Fruit fly (Drosophila melanogaster) whole organism, embryonic: ENCODE results near the gene hd.

Experiments used
- Ada2b ChIP-seq: fragments of 200-800 bp; sonication (Bioruptor generic); IDR thresholded peaks from 2 replicates; pipeline ENCODE4 v1.3.6; 2022; ENCODE audit warnings: missing biosample characterization, missing genetic modification characterization
- CG10462 ChIP-seq: fragments of 200-800 bp; sonication (Bioruptor generic); optimal IDR thresholded peaks from 2 replicates; lab custom pipeline; 2016; ENCODE audit warnings: missing biosample characterization, missing genetic modification characterization
- CG10565 ChIP-seq: fragments of 200-800 bp; sonication (Bioruptor generic); optimal IDR thresholded peaks from 3 replicates; lab custom pipeline; 2016; ENCODE audit warnings: missing biosample characterization, mild to moderate bottlenecking, missing genetic modification characterization
- CG11093 ChIP-seq: fragments of 200-800 bp; sonication (Bioruptor generic); IDR thresholded peaks from 3 replicates; pipeline ENCODE4 v1.3.6; 2022; ENCODE audit warnings: missing biosample characterization, missing genetic modification characterization
- CG12104 ChIP-seq: fragments of 200-800 bp; sonication (Bioruptor generic); optimal IDR thresholded peaks from 3 replicates; lab custom pipeline; 2016; ENCODE audit warnings: missing biosample characterization, missing genetic modification characterization
- CG12155 ChIP-seq: fragments of 200-800 bp; sonication (Bioruptor generic); optimal IDR thresholded peaks from 3 replicates; lab custom pipeline; 2016; ENCODE audit warnings: missing biosample characterization, missing genetic modification characterization
- CG12659 ChIP-seq: fragments of 200-800 bp; sonication (Bioruptor generic); optimal IDR thresholded peaks from 3 replicates; lab custom pipeline; 2017; ENCODE audit warnings: mild to moderate bottlenecking, missing biosample characterization, missing genetic modification reagents, missing genetic modification characterization
- CG13894 ChIP-seq: fragments of 200-800 bp; sonication (Bioruptor generic); optimal IDR thresholded peaks from 3 replicates; lab custom pipeline; 2018; ENCODE audit warnings: missing biosample characterization, mild to moderate bottlenecking, missing genetic modification characterization, moderate library complexity
- CG14710 ChIP-seq: fragments of 200-800 bp; sonication (Bioruptor generic); optimal IDR thresholded peaks from 3 replicates; lab custom pipeline; 2019; ENCODE audit warnings: missing biosample characterization, mild to moderate bottlenecking, missing genetic modification characterization, moderate library complexity
- CG15269 ChIP-seq: fragments of 200-800 bp; sonication (Bioruptor generic); optimal IDR thresholded peaks from 2 replicates; lab custom pipeline; 2018; ENCODE audit warnings: missing biosample characterization, mild to moderate bottlenecking, missing genetic modification characterization, moderate library complexity
- CG17568 ChIP-seq: fragments of 200-800 bp; sonication (Bioruptor generic); optimal IDR thresholded peaks from 2 replicates; lab custom pipeline; 2018; ENCODE audit warnings: missing biosample characterization, mild to moderate bottlenecking, missing genetic modification characterization, moderate library complexity
- CG17612 ChIP-seq: fragments of 200-800 bp; sonication (Bioruptor generic); IDR thresholded peaks from 2 replicates; pipeline ENCODE4 v1.3.6; 2022; ENCODE audit warnings: missing biosample characterization, missing genetic modification characterization
- CG17829 ChIP-seq: fragments of 200-800 bp; optimal IDR thresholded peaks from 2 replicates; lab custom pipeline; 2019; ENCODE audit warnings: missing biosample characterization, mild to moderate bottlenecking, missing genetic modification characterization, moderate library complexity
- CG18011 ChIP-seq: fragments of 200-800 bp; sonication (Bioruptor generic); optimal IDR thresholded peaks from 2 replicates; lab custom pipeline; 2017; ENCODE audit warnings: missing biosample characterization, missing genetic modification characterization, mild to moderate bottlenecking, moderate library complexity, missing genotype
- CG2129 ChIP-seq: fragments of 200-800 bp; sonication (Bioruptor generic); IDR thresholded peaks from 2 replicates; pipeline ENCODE4 v1.3.6; 2022; ENCODE audit warnings: missing biosample characterization, missing genetic modification characterization; ENCODE audit not compliant: partially characterized antibody
- CG31388 ChIP-seq: fragments of 200-800 bp; sonication (Bioruptor generic); optimal IDR thresholded peaks from 2 replicates; lab custom pipeline; 2016; ENCODE audit warnings: missing biosample characterization, missing genetic modification characterization
- CG43689 ChIP-seq: fragments of 200-800 bp; sonication (Bioruptor generic); IDR thresholded peaks from 2 replicates; pipeline ENCODE4 v1.3.6; 2022; ENCODE audit warnings: missing biosample characterization, missing genetic modification characterization
- CG4820 ChIP-seq: fragments of 200-800 bp; sonication (Bioruptor generic); optimal IDR thresholded peaks from 3 replicates; lab custom pipeline; 2016; ENCODE audit warnings: missing biosample characterization, missing genetic modification characterization
- CG6272 ChIP-seq: fragments of 200-800 bp; sonication (Bioruptor generic); IDR thresholded peaks from 2 replicates; pipeline ENCODE4 v1.3.6; 2022; ENCODE audit warnings: missing biosample characterization, missing genetic modification characterization
- CG6813 ChIP-seq: fragments of 200-800 bp; sonication (Bioruptor generic); optimal IDR thresholded peaks from 2 replicates; lab custom pipeline; 2017; ENCODE audit warnings: missing biosample characterization, missing genetic modification characterization, mild to moderate bottlenecking, moderate library complexity, missing genetic modification reagents
- CG8089 ChIP-seq: fragments of 200-800 bp; sonication (Bioruptor generic); optimal IDR thresholded peaks from 3 replicates; lab custom pipeline; 2016; ENCODE audit warnings: missing biosample characterization, missing genetic modification characterization
- CG9215 ChIP-seq: fragments of 200-800 bp; sonication (Bioruptor generic); IDR thresholded peaks from 2 replicates; pipeline ENCODE4 v1.3.6; 2022; ENCODE audit warnings: missing biosample characterization, missing genetic modification characterization
- CG9437 ChIP-seq: fragments of 200-800 bp; sonication (Bioruptor generic); optimal IDR thresholded peaks from 2 replicates; lab custom pipeline; 2018; ENCODE audit warnings: missing biosample characterization, mild to moderate bottlenecking, missing genetic modification characterization
- CG9727 ChIP-seq: fragments of 200-800 bp; sonication (Bioruptor generic); optimal IDR thresholded peaks from 3 replicates; lab custom pipeline; 2017; ENCODE audit warnings: missing biosample characterization, mild to moderate bottlenecking, missing genetic modification characterization
- CG9876 ChIP-seq: fragments of 200-800 bp; sonication (Bioruptor generic); optimal IDR thresholded peaks from 2 replicates; lab custom pipeline; 2016; ENCODE audit warnings: missing biosample characterization, missing genetic modification characterization
- Eip74EF ChIP-seq, 2 experiments: fragments of 200-800 bp in 1 of 2; fragments of >200 bp in 1 of 2; sonication (Bioruptor generic) in 1 of 2; optimal IDR thresholded peaks; 2 replicates each; lab custom pipeline; 2017 to 2019; ENCODE audit warnings: missing biosample characterization in 2 of 2, missing genetic modification characterization in 2 of 2, mild to moderate bottlenecking in 1 of 2, moderate library complexity in 1 of 2
- Hr3 ChIP-seq: fragments of 200-800 bp; sonication (Bioruptor generic); optimal IDR thresholded peaks from 3 replicates; lab custom pipeline; 2016; ENCODE audit warnings: missing biosample characterization, missing genetic modification characterization
- MBD-R2 ChIP-seq: fragments of 200-800 bp; sonication (Bioruptor generic); IDR thresholded peaks from 2 replicates; pipeline ENCODE4 v1.3.6; 2022; ENCODE audit warnings: missing biosample characterization, missing genetic modification characterization
- Myb ChIP-seq: fragments of 200-800 bp; sonication (Bioruptor generic); optimal IDR thresholded peaks from 2 replicates; lab custom pipeline; 2016; ENCODE audit warnings: missing biosample characterization, missing genetic modification characterization
- Ravus ChIP-seq: fragments of 200-800 bp; sonication (Bioruptor generic); IDR thresholded peaks from 2 replicates; pipeline ENCODE4 v1.3.6; 2022; ENCODE audit warnings: missing biosample characterization, missing genetic modification characterization
- Rx ChIP-seq: fragments of 200-800 bp; sonication (Bioruptor generic); IDR thresholded peaks from 2 replicates; pipeline ENCODE4 v1.3.6; 2022; ENCODE audit warnings: missing biosample characterization, missing genetic modification characterization
- Sox102F ChIP-seq: fragments of 200-800 bp; sonication (Bioruptor generic); optimal IDR thresholded peaks from 2 replicates; lab custom pipeline; 2018; ENCODE audit warnings: missing biosample characterization, mild to moderate bottlenecking, missing genetic modification characterization, moderate library complexity
- Ssrp ChIP-seq: fragments of 200-800 bp; sonication (Bioruptor generic); optimal IDR thresholded peaks from 2 replicates; lab custom pipeline; 2018; ENCODE audit warnings: missing biosample characterization, mild to moderate bottlenecking, missing genetic modification characterization, moderate library complexity
- chn ChIP-seq: fragments of 200-800 bp; sonication (Bioruptor generic); optimal IDR thresholded peaks from 2 replicates; lab custom pipeline; 2016; ENCODE audit warnings: missing biosample characterization, missing genetic modification characterization
- dati ChIP-seq: fragments of 200-800 bp; sonication (Bioruptor generic); IDR thresholded peaks from 2 replicates; pipeline ENCODE4 v1.3.6; 2022; ENCODE audit warnings: missing biosample characterization, missing genetic modification characterization
- dysf ChIP-seq: fragments of 200-800 bp; sonication (Bioruptor generic); IDR thresholded peaks from 3 replicates; pipeline ENCODE4 v1.3.6; 2022; ENCODE audit warnings: missing biosample characterization, missing genetic modification characterization
- fd64A ChIP-seq: fragments of 200-800 bp; sonication (Bioruptor generic); optimal IDR thresholded peaks from 3 replicates; lab custom pipeline; 2018; ENCODE audit warnings: missing biosample characterization, mild to moderate bottlenecking, missing genetic modification characterization
- ftz-f1 ChIP-seq: fragments of 200-800 bp; sonication (Bioruptor generic); optimal IDR thresholded peaks from 2 replicates; lab custom pipeline; 2016; ENCODE audit warnings: missing biosample characterization, missing genetic modification characterization
- gce ChIP-seq: fragments of 200-800 bp; sonication (Bioruptor generic); IDR thresholded peaks from 3 replicates; pipeline ENCODE4 v1.3.6; 2022; ENCODE audit warnings: missing biosample characterization, missing genetic modification characterization
- grn ChIP-seq: fragments of 200-800 bp; sonication (Bioruptor generic); optimal IDR thresholded peaks from 3 replicates; lab custom pipeline; 2017; ENCODE audit warnings: missing biosample characterization, missing genetic modification characterization
- inv ChIP-seq: fragments of 200-800 bp; sonication (Bioruptor generic); IDR thresholded peaks from 2 replicates; pipeline ENCODE4 v1.3.6; 2022; ENCODE audit warnings: missing biosample characterization, missing genetic modification characterization; ENCODE audit not compliant: partially characterized antibody
- lab ChIP-seq: fragments of 200-800 bp; sonication (Bioruptor generic); optimal IDR thresholded peaks from 3 replicates; lab custom pipeline; 2017; ENCODE audit warnings: missing biosample characterization, missing genetic modification characterization, mild to moderate bottlenecking, moderate library complexity, missing genetic modification reagents
- lbe ChIP-seq: fragments of 200-800 bp; sonication (Bioruptor generic); optimal IDR thresholded peaks from 2 replicates; lab custom pipeline; 2016; ENCODE audit warnings: missing biosample characterization, mild to moderate bottlenecking, missing genetic modification characterization
- pita ChIP-seq: fragments of 200-800 bp; sonication (Bioruptor generic); optimal IDR thresholded peaks from 2 replicates; lab custom pipeline; 2017; ENCODE audit warnings: missing biosample characterization, mild to moderate bottlenecking, missing genetic modification characterization
- schlank ChIP-seq: fragments of 200-800 bp; sonication (Bioruptor generic); optimal IDR thresholded peaks from 2 replicates; lab custom pipeline; 2018; ENCODE audit warnings: missing biosample characterization, mild to moderate bottlenecking, missing genetic modification characterization
- sens-2 ChIP-seq: fragments of 200-800 bp; sonication (Bioruptor generic); IDR thresholded peaks from 2 replicates; pipeline ENCODE4 v1.3.6; 2022; ENCODE audit warnings: missing biosample characterization, missing genetic modification characterization
- seq ChIP-seq: fragments of 200-800 bp; sonication (Bioruptor generic); IDR thresholded peaks from 2 replicates; pipeline ENCODE4 v1.3.6; 2022; ENCODE audit warnings: missing biosample characterization, missing genetic modification characterization
- sob ChIP-seq: fragments of 200-800 bp; sonication (Bioruptor generic); IDR thresholded peaks from 2 replicates; pipeline ENCODE4 v1.3.6; 2022; ENCODE audit warnings: missing biosample characterization, missing genetic modification characterization
- ttk ChIP-seq: fragments of 200-800 bp; sonication (Bioruptor generic); IDR thresholded peaks from 2 replicates; pipeline ENCODE4 v2.1.2; 2022; ENCODE audit warnings: missing biosample characterization, missing genetic modification characterization
- wek ChIP-seq: fragments of 200-800 bp; sonication (Bioruptor generic); optimal IDR thresholded peaks from 3 replicates; lab custom pipeline; 2018; ENCODE audit warnings: missing biosample characterization, mild to moderate bottlenecking, missing genetic modification characterization, moderate library complexity

The hd gene

DNA sequence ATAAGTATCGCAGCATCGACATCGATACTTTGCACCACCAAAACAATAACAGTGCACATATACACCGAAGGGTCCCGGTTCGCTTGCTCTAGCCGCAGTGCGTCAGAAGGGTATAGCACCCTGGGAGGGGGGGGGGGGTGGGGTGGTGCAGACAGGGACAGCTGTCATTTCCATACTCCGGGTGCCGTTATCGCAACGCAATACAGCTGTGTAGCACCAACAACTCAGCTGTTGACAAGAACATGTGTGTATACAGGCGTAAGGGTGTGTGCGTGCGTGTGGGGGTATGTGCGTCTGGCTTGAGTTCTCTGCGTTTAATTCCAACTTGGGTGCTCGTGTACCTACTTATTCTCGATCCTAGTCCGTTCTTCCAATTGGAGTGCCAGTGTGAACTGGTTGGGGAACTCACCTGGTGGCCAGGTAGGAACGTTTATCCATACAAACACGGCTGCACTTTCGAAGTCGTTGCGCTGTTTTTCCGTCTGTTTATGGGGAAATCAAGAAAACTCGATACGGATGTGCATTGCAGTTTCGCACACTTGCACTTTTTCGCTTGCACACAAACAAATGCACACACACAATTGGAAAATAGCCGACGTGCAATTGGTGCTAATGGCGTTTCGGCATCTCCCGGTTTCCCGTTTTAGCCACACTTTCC is 7.1 kb downstream of the hd start (continued):
- TF ChIP-seq wek (GFP tag; lab: Kevin White, UChicago), result peak; percentile 65
- TF ChIP-seq CG9876 (GFP tag; lab: Kevin White, UChicago), result no peak
- no peak for TF ChIP-seq CG10565 (GFP tag; lab: Kevin White, UChicago)
- TF ChIP-seq Ssrp (tag; lab: Kevin White, UChicago), result no peak
- no peak for TF ChIP-seq ftz-f1
- TF ChIP-seq fd64A (GFP tag; lab: Kevin White, UChicago), result no peak
- no peak for TF ChIP-seq grn (GFP tag; lab: Kevin White, UChicago)
- no peak for TF ChIP-seq ttk (GFP tag; lab: Robert Waterston, UW)
- no peak for TF ChIP-seq Eip74EF (GFP tag; optimal IDR thresholded peaks at IDR 0.05; lab: Kevin White, UChicago)
- no peak for TF ChIP-seq CG17568 (GFP tag; lab: Kevin White, UChicago)
- no peak for TF ChIP-seq Rx
- TF ChIP-seq CG18011 (GFP tag; lab: Kevin White, UChicago), result no peak
- TF ChIP-seq CG12155 (GFP tag; lab: Kevin White, UChicago), result no peak
- TF ChIP-seq CG9215 (GFP tag; lab: Robert Waterston, UW), result no peak
- TF ChIP-seq CG12659, result no peak
- TF ChIP-seq CG4820 (GFP tag; lab: Kevin White, UChicago), result no peak
- TF ChIP-seq dati (GFP tag; lab: Robert Waterston, UW), result no peak
- no peak for TF ChIP-seq schlank (tag; lab: Kevin White, UChicago)
- TF ChIP-seq seq (GFP tag; lab: Robert Waterston, UW), result no peak
- TF ChIP-seq CG17829 (tag; lab: Kevin White, UChicago), result peak; percentile 19
- TF ChIP-seq sob (GFP tag; lab: Robert Waterston, UW), result peak; percentile 38; the same call in 1 of the 2 replicates
- TF ChIP-seq CG8089 (GFP tag; lab: Kevin White, UChicago), result no peak
- no peak for TF ChIP-seq CG11093 (GFP tag; lab: Robert Waterston, UW)
- peak; percentile 13; the same call in 1 of the 2 replicates for TF ChIP-seq MBD-R2 (GFP tag; lab: Robert Waterston, UW)
- 0 out of 3 replicates have a peak, but pooled peaks have one; percentile 12 for TF ChIP-seq dysf (GFP tag; lab: Robert Waterston, UW)
- TF ChIP-seq CG43689, result no peak
- TF ChIP-seq Ada2b (GFP tag; lab: Robert Waterston, UW), result no peak
- peak; percentile 24 for TF ChIP-seq CG15269 (tag; lab: Kevin White, UChicago)
- no peak for TF ChIP-seq pita (GFP tag; lab: Kevin White, UChicago)
- no peak for TF ChIP-seq CG2129
- no peak for TF ChIP-seq CG31388 (GFP tag; lab: Kevin White, UChicago)
- no peak for TF ChIP-seq Sox102F (GFP tag; lab: Kevin White, UChicago)
- TF ChIP-seq Hr3, result no peak
- TF ChIP-seq sens-2 (GFP tag; lab: Robert Waterston, UW), result no peak
- TF ChIP-seq CG6272 (GFP tag; lab: Robert Waterston, UW), result no peak
- TF ChIP-seq CG13894, result peak; percentile 11
- 0 out of 3 replicates have a peak, but pooled peaks have one; percentile 33 for TF ChIP-seq gce (GFP tag; lab: Robert Waterston, UW)
- TF ChIP-seq lab (GFP tag; lab: Kevin White, UChicago), result peak; percentile 61
- TF ChIP-seq CG9437 (GFP tag; lab: Kevin White, UChicago), result no peak
- no peak for TF ChIP-seq inv (GFP tag; lab: Robert Waterston, UW)
- TF ChIP-seq CG14710, result no peak
- no peak for TF ChIP-seq CG10462 (GFP tag; lab: Kevin White, UChicago)
- TF ChIP-seq lbe (GFP tag; lab: Kevin White, UChicago), result no peak
- TF ChIP-seq CG17612 (GFP tag; lab: Robert Waterston, UW), result no peak
- TF ChIP-seq Ravus, result no peak
- TF ChIP-seq Myb (GFP tag; lab: Kevin White, UChicago), result no peak
- TF ChIP-seq CG6813 (GFP tag; lab: Kevin White, UChicago), result peak; percentile 8
- TF ChIP-seq chn (GFP tag; lab: Kevin White, UChicago), result no peak
- no peak for TF ChIP-seq CG9727 (GFP tag; lab: Kevin White, UChicago)
- no peak for TF ChIP-seq CG12104
